Fruit fly (Drosophila melanogaster): ENCODE results near the gene CG14312.

- TF ChIP-seq YL-1 (GFP tag; optimal IDR thresholded peaks at IDR 0.05) (no peak), sens (GFP tag) (no peak), CG12155 (GFP tag; optimal IDR thresholded peaks at IDR 0.05) (no peak), CG4820 (GFP tag; optimal IDR thresholded peaks at IDR 0.05) (no peak), hkb (optimal IDR thresholded peaks at IDR 0.05) (no peak), hkb (GFP tag; IDR thresholded peaks at IDR 0.05) (no peak), croc (GFP tag; conservative IDR thresholded peaks at IDR 0.05) (no peak), CG5180 (GFP tag; optimal IDR thresholded peaks at IDR 0.05) (no peak), vnd (GFP tag; IDR thresholded peaks at IDR 0.05; ENCODE audit: partially characterized antibody) (no peak), exex (tag; optimal IDR thresholded peaks at IDR 0.05) (no peak), CG10565 (GFP tag; optimal IDR thresholded peaks at IDR 0.05) (no peak), sima (GFP tag; optimal IDR thresholded peaks at IDR 0.05) (no peak)
Observed at dm6 chr3R:18269744-18270348, 13.5 kb downstream of the CG14312 start.
